Worm (Caenorhabditis elegans): ENCODE measurements around the gene sru-2.

The sru-2 gene

DNA sequence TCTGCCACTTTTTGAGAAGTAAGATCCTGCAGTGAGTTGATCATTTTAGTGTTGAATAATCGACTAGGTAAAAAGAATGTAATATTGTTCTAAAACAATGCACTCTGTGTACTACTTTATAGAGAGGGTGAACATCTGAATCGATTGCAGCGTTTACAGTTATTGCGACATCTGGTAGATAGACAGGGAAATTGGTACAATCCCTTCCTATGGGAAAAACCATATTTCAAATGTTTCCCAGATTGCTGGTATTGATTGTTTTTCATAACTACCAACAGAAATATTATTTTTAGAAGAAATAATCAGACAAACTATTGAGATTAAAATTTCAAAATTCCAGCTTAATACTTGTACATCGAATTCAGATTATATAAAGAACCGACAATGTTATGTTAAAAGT lies 1.0 kb upstream of the sru-2 start, which contains the start of gene gadr-2:
Gene gadr-2, minus strand, starts transcription at position 101 of the 400 bp plus-strand sequence.
- TF ChIP-seq snpc-4 (tag; optimal IDR thresholded peaks at IDR 0.05) (no peak), nhr-25 (tag; optimal IDR thresholded peaks at IDR 0.05) (no peak), F13H6.1 (tag; optimal IDR thresholded peaks at IDR 0.05) (no peak), mdl-1 (tag; optimal IDR thresholded peaks at IDR 0.05) (no peak), sem-4 (tag; optimal IDR thresholded peaks at IDR 0.05) (no peak), unc-62 (GFP tag; optimal IDR thresholded peaks at IDR 0.05) (no peak), sma-9 (GFP tag; optimal IDR thresholded peaks at IDR 0.05) (no peak), sma-9 (tag; optimal IDR thresholded peaks at IDR 0.05) (no peak), nhr-12 (tag; optimal IDR thresholded peaks at IDR 0.05) (no peak), skn-1 (tag; optimal IDR thresholded peaks at IDR 0.05) (no peak)

DNA sequence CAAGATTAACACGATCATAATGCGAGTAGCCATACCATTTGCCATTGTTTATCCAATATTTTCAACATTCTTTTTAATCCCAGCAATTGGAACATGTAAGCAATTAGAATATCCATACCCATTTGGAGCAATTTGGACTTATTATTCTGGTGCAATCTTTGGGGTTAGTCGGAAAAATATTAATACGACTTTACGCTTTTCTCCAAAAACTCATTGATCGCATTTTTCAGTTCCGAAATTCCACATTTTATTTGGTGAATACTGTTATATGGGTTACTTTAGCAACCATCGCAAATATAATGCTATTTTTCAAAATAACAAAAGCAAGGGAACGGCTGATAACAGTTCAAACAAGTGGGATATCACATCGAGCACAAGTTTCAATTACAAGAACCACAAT lies 707 bp downstream of the sru-2 start:
- TF ChIP-seq egl-27 (tag; optimal IDR thresholded peaks at IDR 0.05), result no peak
- no peak for TF ChIP-seq nhr-237 (tag; optimal IDR thresholded peaks at IDR 0.05)
- TF ChIP-seq ama-1 (optimal IDR thresholded peaks at IDR 0.05), result no peak
- no peak for TF ChIP-seq skn-1 (tag; optimal IDR thresholded peaks at IDR 0.05)
- TF ChIP-seq elt-3 (tag; optimal IDR thresholded peaks at IDR 0.05), result no peak
- no peak for TF ChIP-seq mab-5 (tag; optimal IDR thresholded peaks at IDR 0.05)
- TF ChIP-seq nhr-10 (tag; optimal IDR thresholded peaks at IDR 0.05), result no peak
- TF ChIP-seq dmd-4 (tag; optimal IDR thresholded peaks at IDR 0.05), result no peak
- TF ChIP-seq sma-3 (GFP tag; optimal IDR thresholded peaks at IDR 0.05), result no peak
- TF ChIP-seq C34F6.9 (tag; optimal IDR thresholded peaks at IDR 0.05), result no peak
- TF ChIP-seq nhr-12 (tag; optimal IDR thresholded peaks at IDR 0.05), result no peak
- TF ChIP-seq fos-1 (tag; optimal IDR thresholded peaks at IDR 0.05), result no peak
- TF ChIP-seq aly-2 (tag; optimal IDR thresholded peaks at IDR 0.05), result no peak
- no peak for TF ChIP-seq Y55F3AM.14 (GFP tag; optimal IDR thresholded peaks at IDR 0.05)
- no peak for TF ChIP-seq gmeb-1 (tag; optimal IDR thresholded peaks at IDR 0.05)
- TF ChIP-seq alr-1 (tag; optimal IDR thresholded peaks at IDR 0.05), result no peak
- no peak for TF ChIP-seq peb-1 (tag; optimal IDR thresholded peaks at IDR 0.05)
- TF ChIP-seq lin-39 (tag; optimal IDR thresholded peaks at IDR 0.05), result no peak
- TF ChIP-seq nhr-6 (tag; optimal IDR thresholded peaks at IDR 0.05), result no peak
- no peak for TF ChIP-seq ztf-11 (tag; optimal IDR thresholded peaks at IDR 0.05)

DNA sequence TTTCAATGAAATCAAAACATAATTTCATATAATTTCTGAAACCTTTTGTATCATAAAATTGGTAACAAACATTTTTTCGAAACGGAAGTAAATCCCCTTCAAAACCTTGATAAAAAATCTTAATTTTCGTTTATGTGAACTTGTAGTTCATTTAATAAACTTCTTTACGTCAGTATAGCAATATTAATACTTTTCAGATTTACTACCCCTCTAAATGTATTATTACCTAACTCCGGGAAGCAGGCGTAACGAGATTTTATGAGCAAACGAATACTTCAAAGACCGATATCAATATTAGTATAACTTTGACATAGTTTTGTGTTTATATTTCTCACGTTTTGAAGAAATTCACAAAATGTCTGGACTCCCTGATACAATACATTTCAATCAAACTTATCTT lies 2.2 kb downstream of the sru-2 start, which contains the start of gene sru-1:
Gene sru-1, plus strand, starts transcription at position 301 of the 400 bp plus-strand sequence.
- no peak for TF ChIP-seq nhr-10 (tag; optimal IDR thresholded peaks at IDR 0.05)
- TF ChIP-seq elt-3 (tag; optimal IDR thresholded peaks at IDR 0.05), result no peak
- TF ChIP-seq nhr-11 (tag; optimal IDR thresholded peaks at IDR 0.05), result no peak
- TF ChIP-seq aly-2 (tag; optimal IDR thresholded peaks at IDR 0.05), result no peak
- TF ChIP-seq unc-62 (GFP tag; optimal IDR thresholded peaks at IDR 0.05), result no peak
- no peak for TF ChIP-seq mab-5 (tag; optimal IDR thresholded peaks at IDR 0.05)
- no peak for TF ChIP-seq nhr-25 (tag; optimal IDR thresholded peaks at IDR 0.05)
- TF ChIP-seq lsy-2 (tag; optimal IDR thresholded peaks at IDR 0.05), result no peak
- TF ChIP-seq ztf-4 (tag; optimal IDR thresholded peaks at IDR 0.05), result no peak

DNA sequence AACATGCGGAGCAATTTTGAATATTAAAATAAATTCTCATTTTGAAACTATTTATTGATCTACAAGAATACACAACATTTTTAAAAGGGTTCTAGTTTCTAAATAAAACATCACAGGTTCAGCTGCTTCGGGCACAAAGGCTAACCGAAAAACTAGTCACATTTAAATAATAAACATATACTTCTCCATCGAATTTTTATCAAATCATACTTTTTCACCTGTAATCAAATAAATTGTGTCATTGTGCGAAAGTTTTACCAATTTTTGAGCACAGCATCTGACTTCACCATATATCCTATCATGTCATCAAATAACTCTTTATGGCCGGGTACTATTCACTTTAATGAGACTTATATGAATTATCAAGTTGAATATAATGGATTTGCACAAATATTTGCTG lies 4.2 kb downstream of the sru-2 start, which contains the start of gene sru-6:
Gene sru-6, plus strand, starts transcription at position 301 of the 400 bp plus-strand sequence.
- no peak for TF ChIP-seq gmeb-1 (tag; optimal IDR thresholded peaks at IDR 0.05)
- TF ChIP-seq mdl-1 (tag; optimal IDR thresholded peaks at IDR 0.05), result no peak
- TF ChIP-seq R02D3.7 (tag; optimal IDR thresholded peaks at IDR 0.05), result no peak
- no peak for TF ChIP-seq nhr-77 (tag; optimal IDR thresholded peaks at IDR 0.05)
- TF ChIP-seq nhr-10 (tag; optimal IDR thresholded peaks at IDR 0.05), result no peak
- no peak for TF ChIP-seq nhr-12 (tag; optimal IDR thresholded peaks at IDR 0.05)
- no peak for TF ChIP-seq elt-3 (tag; optimal IDR thresholded peaks at IDR 0.05)
- TF ChIP-seq unc-62 (GFP tag; optimal IDR thresholded peaks at IDR 0.05), result no peak
- no peak for TF ChIP-seq lsy-2 (tag; optimal IDR thresholded peaks at IDR 0.05)
- TF ChIP-seq lin-39 (tag; optimal IDR thresholded peaks at IDR 0.05), result no peak
- TF ChIP-seq ztf-4 (tag; optimal IDR thresholded peaks at IDR 0.05), result no peak
- no peak for TF ChIP-seq ama-1 (optimal IDR thresholded peaks at IDR 0.05)
- no peak for TF ChIP-seq ceh-82 (tag; optimal IDR thresholded peaks at IDR 0.05)
- TF ChIP-seq dmd-4 (tag; optimal IDR thresholded peaks at IDR 0.05), result no peak
- no peak for TF ChIP-seq fos-1 (tag; optimal IDR thresholded peaks at IDR 0.05)
- TF ChIP-seq Y55F3AM.14 (GFP tag; optimal IDR thresholded peaks at IDR 0.05), result no peak
- TF ChIP-seq nhr-129 (tag; optimal IDR thresholded peaks at IDR 0.05), result no peak
- no peak for TF ChIP-seq zag-1 (tag; optimal IDR thresholded peaks at IDR 0.05)

DNA sequence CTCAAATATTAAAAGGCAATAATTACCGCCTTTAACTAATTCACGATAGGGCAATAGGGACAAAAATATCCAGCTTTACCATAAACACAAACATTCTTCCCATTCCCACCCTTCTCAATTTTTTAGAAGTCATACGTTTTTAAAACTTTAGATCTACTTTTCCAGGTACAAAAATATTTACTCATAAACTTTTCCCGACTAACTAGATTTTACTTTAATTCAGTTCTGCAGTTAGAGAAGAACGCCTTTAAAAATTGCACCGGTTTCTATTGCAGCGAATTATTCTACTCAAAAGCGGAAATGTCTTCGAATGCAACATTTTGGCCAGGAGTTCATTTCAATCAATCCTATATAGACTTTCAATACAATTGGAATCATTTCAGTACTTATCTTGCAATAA lies 10.2 kb downstream of the sru-2 start, which contains the start of gene sru-3:
Gene sru-3, plus strand, starts transcription at position 301 of the 400 bp plus-strand sequence.
- no peak for TF ChIP-seq nhr-25 (tag; optimal IDR thresholded peaks at IDR 0.05)
- no peak for TF ChIP-seq nhr-129 (tag; optimal IDR thresholded peaks at IDR 0.05)
- TF ChIP-seq gmeb-1 (tag; optimal IDR thresholded peaks at IDR 0.05), result no peak
